Worm (Caenorhabditis elegans) whole organism, L1 larva: ENCODE data around the gene spon-1.

Source experiments
- Y116A8C.19 ChIP-seq: sonication (generic microtip); optimal IDR thresholded peaks from 2 replicates; lab custom pipeline; 2016; ENCODE audit warnings: missing compliant biosample characterization, missing genetic modification characterization, borderline replicate concordance
- ceh-63 ChIP-seq: fragments of 200-800 bp; sonication (Bioruptor generic); optimal IDR thresholded peaks from 2 replicates; lab custom pipeline; 2018; ENCODE audit warnings: mild to moderate bottlenecking, missing genetic modification characterization, missing compliant biosample characterization
- egl-27 ChIP-seq, 2 experiments: fragments of 150-350 bp in 1 of 2; sonication (generic microtip); optimal IDR thresholded peaks; 3 replicates each; lab custom pipeline; 2017 to 2018; ENCODE audit warnings: missing biosample characterization in 2 of 2, missing genetic modification characterization in 2 of 2, missing genetic modification reagents in 2 of 2
- elt-3 ChIP-seq, 6 experiments: fragments of 150-350 bp in 1 of 6; sonication (generic microtip); optimal IDR thresholded peaks; 2 replicates each; lab custom pipeline; 2017 to 2018; ENCODE audit warnings: missing biosample characterization in 6 of 6, missing genetic modification characterization in 6 of 6, inconsistent platforms in 1 of 6
- jun-1 ChIP-seq: fragments of 150-350 bp; optimal IDR thresholded peaks from 2 replicates; lab custom pipeline; 2014; ENCODE audit warnings: missing biosample characterization, missing genetic modification reagents, missing genetic modification characterization
- mef-2 ChIP-seq: fragments of 150-350 bp; optimal IDR thresholded peaks from 2 replicates; lab custom pipeline; 2014; ENCODE audit warnings: missing biosample characterization, missing genetic modification characterization
- nhr-11 ChIP-seq: fragments of 150-350 bp; optimal IDR thresholded peaks from 2 replicates; lab custom pipeline; 2014; ENCODE audit warnings: missing biosample characterization, missing genetic modification characterization
- rnt-1 ChIP-seq: sonication (generic microtip); optimal IDR thresholded peaks from 2 replicates; lab custom pipeline; 2016; ENCODE audit warnings: mild to moderate bottlenecking, missing genetic modification characterization, moderate library complexity, missing compliant biosample characterization
- snpc-4 ChIP-seq: fragments of 150-350 bp; optimal IDR thresholded peaks from 2 replicates; lab custom pipeline; 2014; ENCODE audit warnings: missing biosample characterization, missing genetic modification characterization
- tlp-1 ChIP-seq: fragments of 150-350 bp; optimal IDR thresholded peaks from 2 replicates; lab custom pipeline; 2014; ENCODE audit warnings: missing biosample characterization, missing genetic modification characterization
- unc-62 ChIP-seq: fragments of 150-350 bp; optimal IDR thresholded peaks from 2 replicates; lab custom pipeline; 2014; ENCODE audit warnings: missing biosample characterization, missing genetic modification reagents, missing genetic modification characterization
- xbp-1 ChIP-seq: sonication (generic microtip); optimal IDR thresholded peaks from 2 replicates; lab custom pipeline; 2016; ENCODE audit warnings: missing genetic modification characterization, missing compliant biosample characterization
- ztf-11 ChIP-seq, 2 experiments: sonication (generic microtip); optimal IDR thresholded peaks; 2 replicates each; lab custom pipeline; 2016 to 2017; ENCODE audit warnings: missing genetic modification characterization in 2 of 2, missing biosample characterization in 1 of 2, missing compliant biosample characterization in 1 of 2

- TF ChIP-seq Y116A8C.19 (tag; lab: Kevin White, UChicago) (no peak), ceh-63 (GFP tag; lab: Kevin White, UChicago) (no peak), elt-3 (tag; optimal IDR thresholded peaks at IDR 0.05; lab: Kevin White, UChicago) (no peak), tlp-1 (tag; lab: Kevin White, UChicago) (no peak), egl-27 (tag; optimal IDR thresholded peaks at IDR 0.05; lab: Kevin White, UChicago) (no peak), mef-2 (tag; lab: Kevin White, UChicago) (no peak), nhr-11 (no peak), unc-62 (GFP tag; lab: Kevin White, UChicago) (no peak), snpc-4 (tag; lab: Kevin White, UChicago) (no peak), jun-1 (tag; lab: Kevin White, UChicago) (no peak), xbp-1 (no peak), ztf-11 (tag; optimal IDR thresholded peaks at IDR 0.05; lab: Kevin White, UChicago) (no peak), rnt-1 (tag; lab: Kevin White, UChicago) (no peak)
Measured at ce11 chrII:7069866-7070265, 46.5 kb upstream of the spon-1 start, which contains the start of gene him-14.
